Fruit fly (Drosophila melanogaster) whole organism, adult: ENCODE measurements around the gene Mekk1.

Experiments used
- CG11617 ChIP-seq: fragments of 200-800 bp; sonication (Bioruptor generic); optimal IDR thresholded peaks from 2 replicates; lab custom pipeline; 2017; ENCODE audit warnings: mild to moderate bottlenecking, missing biosample characterization, missing genetic modification reagents, missing genetic modification characterization
- CG12768 ChIP-seq: fragments of 200-800 bp; sonication (Bioruptor generic); optimal IDR thresholded peaks from 2 replicates; lab custom pipeline; 2017; ENCODE audit warnings: missing biosample characterization, missing genetic modification characterization, mild to moderate bottlenecking, moderate library complexity, missing genetic modification reagents
- CG14711 ChIP-seq: fragments of 200-800 bp; sonication (Bioruptor generic); optimal IDR thresholded peaks from 2 replicates; lab custom pipeline; 2018; ENCODE audit warnings: missing biosample characterization, mild to moderate bottlenecking, missing genetic modification characterization, moderate library complexity
- CG1620 ChIP-seq: fragments of 200-800 bp; sonication (Bioruptor generic); optimal IDR thresholded peaks from 2 replicates; lab custom pipeline; 2016; ENCODE audit warnings: missing biosample characterization, missing genetic modification characterization
- CG33017 ChIP-seq: fragments of 200-800 bp; sonication (Bioruptor generic); optimal IDR thresholded peaks from 2 replicates; lab custom pipeline; 2018; ENCODE audit warnings: missing biosample characterization, mild to moderate bottlenecking, missing genetic modification characterization, moderate library complexity
- CG5204 ChIP-seq: fragments of 200-800 bp; sonication (Bioruptor generic); optimal IDR thresholded peaks from 2 replicates; lab custom pipeline; 2016; ENCODE audit warnings: missing biosample characterization, missing genetic modification characterization
- CG7045 ChIP-seq: fragments of 200-800 bp; sonication (Bioruptor generic); optimal IDR thresholded peaks from 2 replicates; lab custom pipeline; 2017; ENCODE audit warnings: missing biosample characterization, mild to moderate bottlenecking, missing genetic modification characterization
- CG7101 ChIP-seq: fragments of 200-800 bp; sonication (Bioruptor generic); optimal IDR thresholded peaks from 2 replicates; lab custom pipeline; 2018; ENCODE audit warnings: missing biosample characterization, mild to moderate bottlenecking, missing genetic modification characterization, moderate library complexity
- Clk ChIP-seq: fragments of 200-800 bp; sonication (Bioruptor generic); optimal IDR thresholded peaks from 2 replicates; lab custom pipeline; 2017; ENCODE audit warnings: missing biosample characterization, missing genetic modification characterization
- Crg-1 ChIP-seq: fragments of 200-800 bp; sonication (Bioruptor generic); optimal IDR thresholded peaks from 2 replicates; lab custom pipeline; 2016; ENCODE audit warnings: missing biosample characterization, missing genetic modification characterization
- Hr96 ChIP-seq: fragments of 200-800 bp; sonication (Bioruptor generic); optimal IDR thresholded peaks from 2 replicates; lab custom pipeline; 2016; ENCODE audit warnings: missing biosample characterization, missing genetic modification characterization
- Mnt ChIP-seq: fragments of 200-800 bp; sonication (Bioruptor generic); optimal IDR thresholded peaks from 2 replicates; lab custom pipeline; 2016; ENCODE audit warnings: missing biosample characterization, mild to moderate bottlenecking, missing genetic modification characterization
- bab1 ChIP-seq: fragments of 200-800 bp; sonication (Bioruptor generic); optimal IDR thresholded peaks from 3 replicates; lab custom pipeline; 2019; ENCODE audit warnings: missing biosample characterization, mild to moderate bottlenecking, missing genetic modification characterization, moderate library complexity
- cic ChIP-seq: fragments of 200-800 bp; sonication (Bioruptor generic); optimal IDR thresholded peaks from 2 replicates; lab custom pipeline; 2017; ENCODE audit warnings: missing biosample characterization, mild to moderate bottlenecking, missing genetic modification characterization, moderate library complexity
- cnc ChIP-seq, 2 experiments: fragments of >200 bp; optimal IDR thresholded peaks; 2 replicates each; lab custom pipeline; 2017
- kay ChIP-seq: fragments of 200-800 bp; sonication (Bioruptor generic); peaks from one replicate; lab custom pipeline; 2016; ENCODE audit warnings: missing biosample characterization, missing genetic modification characterization, borderline replicate concordance
- ovo ChIP-seq: fragments of 200-800 bp; sonication (Bioruptor generic); optimal IDR thresholded peaks from 2 replicates; lab custom pipeline; 2016; ENCODE audit warnings: missing biosample characterization, missing genetic modification characterization
- pad ChIP-seq: fragments of 200-800 bp; sonication (Bioruptor generic); optimal IDR thresholded peaks from 3 replicates; lab custom pipeline; 2017; ENCODE audit warnings: missing biosample characterization, missing genetic modification characterization, mild to moderate bottlenecking, moderate library complexity, missing genetic modification reagents
- tj ChIP-seq: fragments of 200-800 bp; sonication (Bioruptor generic); optimal IDR thresholded peaks from 3 replicates; lab custom pipeline; 2017; ENCODE audit warnings: missing biosample characterization, mild to moderate bottlenecking, missing genetic modification characterization, moderate library complexity
- toe ChIP-seq: fragments of 200-800 bp; sonication (Bioruptor generic); optimal IDR thresholded peaks from 2 replicates; lab custom pipeline; 2016; ENCODE audit warnings: missing biosample characterization, missing genetic modification characterization

Mekk1 gene

DNA sequence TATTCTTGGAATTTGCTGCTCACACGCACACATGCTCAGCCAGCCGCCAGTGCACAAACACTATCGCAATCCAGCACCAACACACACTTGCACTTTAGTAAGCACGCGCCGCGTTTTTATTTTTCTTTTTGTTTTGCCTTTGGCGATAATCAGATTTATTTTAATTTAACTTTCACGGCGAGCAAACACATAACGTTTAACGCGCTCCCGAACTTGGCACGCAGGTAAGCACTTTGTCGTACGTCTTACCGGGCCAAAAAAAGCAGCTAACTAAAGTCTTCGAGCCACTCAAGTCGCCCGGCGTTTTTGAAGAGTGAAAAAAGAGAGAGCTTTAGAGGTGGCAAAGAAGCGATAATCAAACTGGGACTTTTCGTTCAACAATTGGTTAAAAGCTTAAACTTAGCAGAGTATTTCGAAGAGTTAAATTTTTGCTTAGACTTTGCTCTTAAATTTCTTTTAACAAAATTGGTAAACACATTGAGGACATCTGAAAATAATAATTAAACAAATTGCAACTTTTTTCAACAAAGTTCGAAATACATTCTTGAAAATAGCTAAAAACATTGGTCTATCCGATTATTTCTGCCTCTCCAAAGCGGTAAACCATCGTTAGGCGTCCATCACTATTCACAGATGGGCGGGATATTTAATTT lies at the start of gene Mekk1:
TSS of gene Mekk1 (minus strand) at position 325 of the 653 bp plus-strand sequence.
- TF ChIP-seq Clk (GFP tag; lab: Kevin White, UChicago) (peak; percentile 51), CG1620 (GFP tag; lab: Kevin White, UChicago) (peak; percentile 61), CG7101 (tag; lab: Kevin White, UChicago) (peak; percentile 84), CG11617 (GFP tag; lab: Kevin White, UChicago) (peak; percentile 50), CG7045 (GFP tag; lab: Kevin White, UChicago) (peak; percentile 58), CG33017 (no peak), Mnt (GFP tag; lab: Kevin White, UChicago) (peak; percentile 72), ovo (no peak), pad (peak; percentile 44), CG12768 (GFP tag; lab: Kevin White, UChicago) (peak; percentile 66), CG5204 (GFP tag; lab: Kevin White, UChicago) (peak; percentile 74), bab1 (GFP tag; lab: Kevin White, UChicago) (peak; percentile 72), cic (GFP tag; lab: Kevin White, UChicago) (peak; percentile 8), toe (GFP tag; lab: Kevin White, UChicago) (peak; percentile 88), tj (GFP tag; lab: Kevin White, UChicago) (no peak), kay (GFP tag; lab: Kevin White, UChicago) (no peak), CG14711 (tag; lab: Kevin White, UChicago) (peak; percentile 56), Crg-1 (GFP tag; lab: Kevin White, UChicago) (peak; percentile 71), Hr96 (GFP tag; lab: Kevin White, UChicago) (peak; percentile 83), cnc (optimal IDR thresholded peaks at IDR 0.05; lab: Kevin White, UChicago) (no peak)

DNA sequence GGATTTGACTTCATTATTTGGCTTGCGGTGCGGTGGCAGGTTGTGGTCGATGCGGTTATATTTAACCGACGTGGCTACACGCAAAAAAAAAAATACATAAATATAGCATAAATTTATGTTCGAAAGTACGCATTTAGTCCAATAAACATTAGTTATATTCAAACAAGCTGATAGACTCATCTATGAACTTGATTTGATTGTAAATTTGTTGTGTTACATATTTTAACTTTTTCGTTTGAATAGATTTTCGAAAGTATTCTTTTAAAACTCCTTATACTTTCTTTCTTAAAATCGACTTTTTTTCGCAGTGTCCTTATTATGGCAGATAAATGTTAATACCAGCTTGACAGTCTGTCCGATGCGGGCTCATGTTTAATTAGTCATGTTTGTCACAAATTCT lies 47.2 kb upstream of the Mekk1 start:
- TF ChIP-seq tj (GFP tag; lab: Kevin White, UChicago) (no peak), Crg-1 (GFP tag; lab: Kevin White, UChicago) (no peak), cic (GFP tag; lab: Kevin White, UChicago) (no peak), ovo (no peak), CG33017 (no peak), CG1620 (GFP tag; lab: Kevin White, UChicago) (no peak)

dm6 chr3R:18788365-18789147 lies 45.2 kb upstream of the Mekk1 start:
- TF ChIP-seq CG14711 (tag; lab: Kevin White, UChicago) (no peak), CG7045 (GFP tag; lab: Kevin White, UChicago) (no peak), CG7101 (tag; lab: Kevin White, UChicago) (no peak), Clk (GFP tag; lab: Kevin White, UChicago) (no peak), Mnt (GFP tag; lab: Kevin White, UChicago) (no peak), CG5204 (GFP tag; lab: Kevin White, UChicago) (no peak), CG1620 (GFP tag; lab: Kevin White, UChicago) (no peak), CG12768 (GFP tag; lab: Kevin White, UChicago) (no peak), Hr96 (GFP tag; lab: Kevin White, UChicago) (no peak), ovo (no peak), CG11617 (GFP tag; lab: Kevin White, UChicago) (no peak), tj (GFP tag; lab: Kevin White, UChicago) (no peak), cnc (optimal IDR thresholded peaks at IDR 0.05; lab: Kevin White, UChicago) (no peak), toe (GFP tag; lab: Kevin White, UChicago) (no peak), pad (no peak)

DNA sequence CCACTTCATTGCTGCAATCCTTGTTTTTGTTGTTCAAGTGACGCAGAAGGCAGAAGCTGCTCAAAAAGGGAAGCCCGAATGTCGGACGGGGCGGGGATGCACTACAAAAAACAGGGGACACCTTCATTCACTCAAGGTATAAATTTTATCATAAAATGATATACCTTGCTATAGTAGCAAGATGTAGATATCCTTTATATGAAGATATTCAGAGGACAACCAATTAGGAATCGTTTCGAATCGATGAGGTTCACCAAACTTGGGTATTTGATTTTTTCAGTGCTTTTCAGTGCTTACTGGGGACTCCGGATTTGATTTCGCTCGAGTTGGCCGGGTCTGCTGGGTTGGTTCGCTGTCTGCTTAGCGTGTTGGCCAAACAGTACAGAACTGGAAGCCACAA lies 43.8 kb upstream of the Mekk1 start:
- TF ChIP-seq tj (GFP tag; lab: Kevin White, UChicago) (no peak), Hr96 (GFP tag; lab: Kevin White, UChicago) (no peak), CG12768 (GFP tag; lab: Kevin White, UChicago) (no peak), CG1620 (GFP tag; lab: Kevin White, UChicago) (no peak), bab1 (GFP tag; lab: Kevin White, UChicago) (no peak), kay (GFP tag; lab: Kevin White, UChicago) (no peak), CG7045 (GFP tag; lab: Kevin White, UChicago) (no peak), CG33017 (no peak), cic (GFP tag; lab: Kevin White, UChicago) (no peak), cnc (optimal IDR thresholded peaks at IDR 0.05; lab: Kevin White, UChicago) (no peak), CG11617 (GFP tag; lab: Kevin White, UChicago) (no peak), Mnt (GFP tag; lab: Kevin White, UChicago) (no peak), Clk (GFP tag; lab: Kevin White, UChicago) (no peak), pad (no peak), CG7101 (tag; lab: Kevin White, UChicago) (no peak)

DNA sequence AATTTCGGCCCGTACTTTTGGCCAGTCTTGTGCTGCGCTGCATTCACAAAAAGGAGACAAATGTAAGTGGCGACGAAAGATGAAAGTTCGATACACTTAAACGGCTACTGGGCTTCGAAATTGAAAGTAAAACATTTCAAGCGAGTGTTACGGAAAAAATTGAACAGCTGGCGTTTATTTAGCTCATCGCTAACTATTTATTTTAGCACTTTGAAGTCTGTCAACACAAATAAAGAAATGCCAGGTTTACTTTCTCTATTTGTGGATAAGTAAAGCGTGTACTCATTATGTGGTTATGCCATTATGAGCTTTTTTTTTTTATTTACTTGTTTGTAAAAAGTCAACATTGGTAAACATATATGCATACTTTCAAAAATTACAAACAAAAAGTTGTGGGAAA lies 42.3 kb upstream of the Mekk1 start:
- no peak for TF ChIP-seq tj (GFP tag; lab: Kevin White, UChicago)
- no peak for TF ChIP-seq kay (GFP tag; lab: Kevin White, UChicago)
- no peak for TF ChIP-seq cic (GFP tag; lab: Kevin White, UChicago)
- TF ChIP-seq Clk (GFP tag; lab: Kevin White, UChicago) = no peak
- TF ChIP-seq CG14711 (tag; lab: Kevin White, UChicago) = peak; percentile 30
- TF ChIP-seq pad = peak; percentile 7
- TF ChIP-seq bab1 (GFP tag; lab: Kevin White, UChicago) = no peak
- peak; percentile 16 for TF ChIP-seq CG12768 (GFP tag; lab: Kevin White, UChicago)
- no peak for TF ChIP-seq cnc (optimal IDR thresholded peaks at IDR 0.05; lab: Kevin White, UChicago)
- no peak for TF ChIP-seq Mnt (GFP tag; lab: Kevin White, UChicago)
- no peak for TF ChIP-seq CG11617 (GFP tag; lab: Kevin White, UChicago)
- TF ChIP-seq CG7101 (tag; lab: Kevin White, UChicago) = peak; percentile 67
- TF ChIP-seq CG5204 (GFP tag; lab: Kevin White, UChicago) = no peak
- TF ChIP-seq CG7045 (GFP tag; lab: Kevin White, UChicago) = peak; percentile 0
- TF ChIP-seq CG1620 (GFP tag; lab: Kevin White, UChicago) = peak; percentile 22
- no peak for TF ChIP-seq Hr96 (GFP tag; lab: Kevin White, UChicago)
- peak; percentile 35 for TF ChIP-seq ovo
- peak; percentile 43 for TF ChIP-seq Crg-1 (GFP tag; lab: Kevin White, UChicago)
- no peak for TF ChIP-seq toe (GFP tag; lab: Kevin White, UChicago)
- TF ChIP-seq CG33017 = no peak
